Worm (Caenorhabditis elegans) whole organism, young adult: ENCODE results near the gene C52E2.4.

Source experiments
- F39B2.1 ChIP-seq: fragments of 200-800 bp; sonication (Bioruptor generic); IDR thresholded peaks from 2 replicates; pipeline ENCODE4 v1.3.6; 2022; ENCODE audit warnings: missing genetic modification reagents, missing genetic modification characterization, missing compliant biosample characterization
- F49E8.2 ChIP-seq: sonication (generic microtip); optimal IDR thresholded peaks from 3 replicates; lab custom pipeline; 2017; ENCODE audit warnings: missing genetic modification characterization, mild to moderate bottlenecking, missing compliant biosample characterization, antibody characterized with exemption, moderate library complexity; ENCODE audit not compliant: insufficient read depth
- efl-1 ChIP-seq: fragments of 150-350 bp; optimal IDR thresholded peaks from 2 replicates; lab custom pipeline; 2014; ENCODE audit warnings: missing biosample characterization, missing genetic modification reagents, missing genetic modification characterization
- let-607 ChIP-seq, 2 experiments: fragments of 200-800 bp in 1 of 2; sonication (Bioruptor generic) in 1 of 2; sonication (generic microtip) in 1 of 2; optimal IDR thresholded peaks; 2 replicates each; lab custom pipeline; 2016 to 2018; ENCODE audit warnings: mild to moderate bottlenecking in 2 of 2, missing compliant biosample characterization in 2 of 2, missing genetic modification characterization in 2 of 2, moderate library complexity in 2 of 2, missing genotype in 1 of 2
- lsl-1 ChIP-seq: fragments of 200-800 bp; sonication (Bioruptor generic); optimal IDR thresholded peaks from 2 replicates; lab custom pipeline; 2018; ENCODE audit warnings: mild to moderate bottlenecking, missing genetic modification characterization, moderate library complexity, missing compliant biosample characterization
- madf-8 ChIP-seq: fragments of 200-800 bp; sonication (Bioruptor generic); conservative IDR thresholded peaks from 2 replicates; pipeline ENCODE4 v1.3.6; 2022; ENCODE audit warnings: missing genetic modification reagents, missing genetic modification characterization, missing compliant biosample characterization
- sea-2 ChIP-seq: fragments of 200-800 bp; sonication (Bioruptor generic); IDR thresholded peaks from 2 replicates; pipeline ENCODE4 v1.3.6; 2022; ENCODE audit warnings: missing genetic modification characterization, missing compliant biosample characterization
- snpc-4 ChIP-seq, 5 experiments: fragments of 150-350 bp in 1 of 5; sonication (generic microtip) in 4 of 5; optimal IDR thresholded peaks; 2 replicates each; lab custom pipeline; 2014 to 2018; ENCODE audit warnings: missing genetic modification characterization in 5 of 5, missing biosample characterization in 3 of 5, antibody characterized with exemption in 2 of 5, mild to moderate bottlenecking in 2 of 5, missing compliant biosample characterization in 2 of 5, missing genotype in 2 of 5, moderate library complexity in 2 of 5, missing genetic modification reagents in 1 of 5
- unc-130 ChIP-seq: sonication (generic microtip); optimal IDR thresholded peaks from 2 replicates; lab custom pipeline; 2016; ENCODE audit warnings: missing genetic modification reagents, missing genetic modification characterization, missing compliant biosample characterization
- ztf-3 ChIP-seq: fragments of 200-800 bp; sonication (Bioruptor generic); optimal IDR thresholded peaks from 2 replicates; lab custom pipeline; 2018; ENCODE audit warnings: mild to moderate bottlenecking, missing genetic modification characterization, missing compliant biosample characterization

DNA sequence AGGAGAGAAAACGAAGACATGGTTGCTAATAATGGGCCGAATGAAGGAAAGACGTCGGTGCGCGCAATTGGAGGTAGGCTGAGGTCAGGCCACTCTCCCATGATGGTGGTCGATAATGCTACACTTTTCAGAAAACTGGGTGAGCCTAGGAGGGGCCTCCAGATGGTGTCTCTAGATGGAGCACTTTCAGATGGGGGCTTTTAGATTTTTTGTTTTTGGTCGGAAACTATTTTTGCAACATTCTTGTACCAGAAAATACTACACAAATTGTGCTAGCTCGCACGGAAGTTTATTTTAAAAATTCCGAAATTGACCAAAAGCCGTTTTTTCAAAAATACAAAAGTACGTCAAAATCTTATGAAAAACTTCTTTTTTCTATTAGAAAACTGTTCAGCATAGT lies 24.6 kb upstream of the C52E2.4 start, which contains the start of gene fbxb-10:
- TF ChIP-seq F39B2.1 (no peak), snpc-4 (GFP tag; optimal IDR thresholded peaks at IDR 0.05; lab: Kevin White, UChicago) (no peak), snpc-4 (tag; optimal IDR thresholded peaks at IDR 0.05; lab: Kevin White, UChicago) (no peak), F49E8.2 (tag; lab: Kevin White, UChicago) (no peak), lsl-1 (GFP tag; lab: Kevin White, UChicago) (no peak), sea-2 (GFP tag; lab: Robert Waterston, UW) (no peak), efl-1 (GFP tag; lab: Kevin White, UChicago) (no peak), unc-130 (GFP tag; lab: Kevin White, UChicago) (no peak), let-607 (tag; optimal IDR thresholded peaks at IDR 0.05; lab: Kevin White, UChicago) (no peak), ztf-3 (GFP tag; lab: Kevin White, UChicago) (no peak), madf-8 (GFP tag; lab: Robert Waterston, UW) (no peak)
